Fruit fly (Drosophila melanogaster) whole organism, embryonic: ENCODE data around the gene vsg.

ENCODE experiments used
- Adf1 ChIP-seq: fragments of 200-800 bp; sonication (Bioruptor generic); IDR thresholded peaks from 2 replicates; pipeline ENCODE4 v1.3.6; 2022; ENCODE audit warnings: missing biosample characterization, missing genetic modification characterization
- Asciz ChIP-seq: fragments of 200-800 bp; sonication (Bioruptor generic); optimal IDR thresholded peaks from 2 replicates; lab custom pipeline; 2017; ENCODE audit warnings: missing biosample characterization, mild to moderate bottlenecking, missing genetic modification characterization, missing genetic modification reagents
- Atf3 ChIP-seq: fragments of 200-800 bp; sonication (Bioruptor generic); optimal IDR thresholded peaks from 3 replicates; lab custom pipeline; 2016; ENCODE audit warnings: missing biosample characterization, missing genetic modification characterization
- Atf6 ChIP-seq: fragments of 200-800 bp; sonication (Bioruptor generic); IDR thresholded peaks from 2 replicates; pipeline ENCODE4 v1.3.6; 2022; ENCODE audit warnings: missing biosample characterization, missing genetic modification characterization
- BEAF-32 ChIP-seq: fragments of 200-800 bp; sonication (Bioruptor generic); optimal IDR thresholded peaks from 3 replicates; lab custom pipeline; 2017; ENCODE audit warnings: missing biosample characterization, missing genetic modification characterization, mild to moderate bottlenecking, moderate library complexity, missing genetic modification reagents
- CG10366 ChIP-seq: fragments of 200-800 bp; sonication (Bioruptor generic); IDR thresholded peaks from 2 replicates; pipeline ENCODE4 v1.3.6; 2022; ENCODE audit warnings: missing biosample characterization, missing genetic modification characterization
- CG10543 ChIP-seq: fragments of 200-800 bp; sonication (Bioruptor generic); optimal IDR thresholded peaks from 3 replicates; lab custom pipeline; 2017; ENCODE audit warnings: missing biosample characterization, mild to moderate bottlenecking, missing genetic modification characterization, moderate library complexity
- CG11247 ChIP-seq: fragments of 200-800 bp; sonication (Bioruptor generic); IDR thresholded peaks from 2 replicates; pipeline ENCODE4 v1.3.6; 2022; ENCODE audit warnings: missing biosample characterization, missing genetic modification characterization
- CG11398 ChIP-seq: fragments of 200-800 bp; sonication (Bioruptor generic); optimal IDR thresholded peaks from 2 replicates; lab custom pipeline; 2016; ENCODE audit warnings: missing biosample characterization, missing genetic modification characterization
- CG11560 ChIP-seq: fragments of 200-800 bp; sonication (Bioruptor generic); IDR thresholded peaks from 3 replicates; pipeline ENCODE4 v1.3.6; 2022; ENCODE audit warnings: missing biosample characterization, missing genetic modification characterization
- CG15269 ChIP-seq: fragments of 200-800 bp; sonication (Bioruptor generic); optimal IDR thresholded peaks from 2 replicates; lab custom pipeline; 2018; ENCODE audit warnings: missing biosample characterization, mild to moderate bottlenecking, missing genetic modification characterization, moderate library complexity
- CG1602 ChIP-seq: fragments of 200-800 bp; sonication (Bioruptor generic); optimal IDR thresholded peaks from 3 replicates; lab custom pipeline; 2016; ENCODE audit warnings: missing biosample characterization, missing genetic modification characterization
- CG17829 ChIP-seq: fragments of 200-800 bp; optimal IDR thresholded peaks from 2 replicates; lab custom pipeline; 2019; ENCODE audit warnings: missing biosample characterization, mild to moderate bottlenecking, missing genetic modification characterization, moderate library complexity
- CG18262 ChIP-seq: fragments of 200-800 bp; optimal IDR thresholded peaks from 3 replicates; lab custom pipeline; 2019; ENCODE audit warnings: missing biosample characterization, mild to moderate bottlenecking, missing genetic modification characterization, moderate library complexity
- CG18764 ChIP-seq: fragments of 200-800 bp; sonication (Bioruptor generic); optimal IDR thresholded peaks from 3 replicates; lab custom pipeline; 2016; ENCODE audit warnings: missing biosample characterization, missing genetic modification characterization
- CG3065 ChIP-seq: fragments of 200-800 bp; sonication (Bioruptor generic); optimal IDR thresholded peaks from 2 replicates; lab custom pipeline; 2016; ENCODE audit warnings: missing biosample characterization, missing genetic modification characterization
- CG31388 ChIP-seq: fragments of 200-800 bp; sonication (Bioruptor generic); optimal IDR thresholded peaks from 2 replicates; lab custom pipeline; 2016; ENCODE audit warnings: missing biosample characterization, missing genetic modification characterization
- CG34376 ChIP-seq: fragments of 200-800 bp; sonication (Bioruptor generic); optimal IDR thresholded peaks from 2 replicates; lab custom pipeline; 2018; ENCODE audit warnings: missing biosample characterization, mild to moderate bottlenecking, missing genetic modification characterization
- CG3838 ChIP-seq: fragments of 200-800 bp; sonication (Bioruptor generic); optimal IDR thresholded peaks from 3 replicates; lab custom pipeline; 2016; ENCODE audit warnings: missing biosample characterization, missing genetic modification characterization
- CG4360 ChIP-seq: fragments of 200-800 bp; sonication (Bioruptor generic); IDR thresholded peaks from 2 replicates; pipeline ENCODE4 v1.3.6; 2022; ENCODE audit warnings: missing biosample characterization, missing genetic modification characterization
- CG6689 ChIP-seq: fragments of 200-800 bp; sonication (Bioruptor generic); IDR thresholded peaks from 2 replicates; pipeline ENCODE4 v1.3.6; 2022; ENCODE audit warnings: missing biosample characterization, missing genetic modification characterization
- CG7372 ChIP-seq: fragments of 200-800 bp; sonication (Bioruptor generic); IDR thresholded peaks from 2 replicates; pipeline ENCODE4 v1.3.6; 2022; ENCODE audit warnings: missing biosample characterization, missing genetic modification characterization
- CG9817 ChIP-seq: fragments of 200-800 bp; sonication (Bioruptor generic); optimal IDR thresholded peaks from 2 replicates; lab custom pipeline; 2018; ENCODE audit warnings: missing biosample characterization, mild to moderate bottlenecking, missing genetic modification characterization, moderate library complexity
- CkIIα-i1 ChIP-seq: fragments of 200-800 bp; sonication (Bioruptor generic); IDR thresholded peaks from 2 replicates; pipeline ENCODE4 v1.3.6; 2022; ENCODE audit warnings: missing biosample characterization, missing genetic modification characterization
- Dbx ChIP-seq: fragments of 200-800 bp; sonication (Bioruptor generic); IDR thresholded peaks from 3 replicates; pipeline ENCODE4 v1.3.6; 2022; ENCODE audit warnings: missing biosample characterization, missing genetic modification characterization
- GATAe ChIP-seq: fragments of 200-800 bp; sonication (Bioruptor generic); conservative IDR thresholded peaks from 2 replicates; pipeline ENCODE4 v1.3.6; 2022; ENCODE audit warnings: missing biosample characterization, missing genetic modification characterization
- MESR4 ChIP-seq: fragments of 200-800 bp; sonication (Bioruptor generic); optimal IDR thresholded peaks from 2 replicates; lab custom pipeline; 2018; ENCODE audit warnings: missing biosample characterization, mild to moderate bottlenecking, missing genetic modification characterization, moderate library complexity
- Meics ChIP-seq: fragments of 200-800 bp; sonication (Bioruptor generic); optimal IDR thresholded peaks from 2 replicates; lab custom pipeline; 2017; ENCODE audit warnings: missing biosample characterization, mild to moderate bottlenecking, missing genetic modification characterization
- Nf-YC ChIP-seq: fragments of 200-800 bp; optimal IDR thresholded peaks from 3 replicates; lab custom pipeline; 2019; ENCODE audit warnings: missing biosample characterization, mild to moderate bottlenecking, missing genetic modification characterization, moderate library complexity
- Opbp ChIP-seq: fragments of 200-800 bp; sonication (Bioruptor generic); IDR thresholded peaks from 3 replicates; pipeline ENCODE4 v1.3.6; 2022; ENCODE audit warnings: missing biosample characterization, missing genetic modification characterization; ENCODE audit not compliant: partially characterized antibody
- Pdp1 ChIP-seq, 2 experiments: fragments of 200-800 bp; sonication (Bioruptor generic); optimal IDR thresholded peaks; 3 replicates each; lab custom pipeline; 2016; ENCODE audit warnings: missing biosample characterization in 2 of 2, missing genetic modification characterization in 2 of 2, mild to moderate bottlenecking in 1 of 2, moderate library complexity in 1 of 2
- Ptx1 ChIP-seq: fragments of 200-800 bp; sonication (Bioruptor generic); IDR thresholded peaks from 2 replicates; pipeline ENCODE4 v1.3.6; 2022; ENCODE audit warnings: missing biosample characterization, missing genetic modification characterization
- Six4 ChIP-seq: fragments of 200-800 bp; sonication (Bioruptor generic); optimal IDR thresholded peaks from 2 replicates; lab custom pipeline; 2016; ENCODE audit warnings: missing biosample characterization, missing genetic modification characterization
- Vsx1 ChIP-seq: fragments of 200-800 bp; sonication (Bioruptor generic); optimal IDR thresholded peaks from 2 replicates; lab custom pipeline; 2017; ENCODE audit warnings: missing biosample characterization, mild to moderate bottlenecking, missing genetic modification characterization, missing genetic modification reagents
- ara ChIP-seq: fragments of 200-800 bp; sonication (Bioruptor generic); IDR thresholded peaks from 2 replicates; pipeline ENCODE4 v1.3.6; 2022; ENCODE audit warnings: missing biosample characterization, missing genetic modification characterization
- ash1 ChIP-seq: fragments of 200-800 bp; sonication (Bioruptor generic); optimal IDR thresholded peaks from 2 replicates; lab custom pipeline; 2018; ENCODE audit warnings: missing biosample characterization, mild to moderate bottlenecking, missing genetic modification characterization
- ci ChIP-seq: fragments of 200-800 bp; sonication (Bioruptor generic); IDR thresholded peaks from 3 replicates; pipeline ENCODE4 v1.3.6; 2022; ENCODE audit warnings: missing biosample characterization, missing genetic modification characterization
- crol ChIP-seq: fragments of 200-800 bp; sonication (Bioruptor generic); IDR thresholded peaks from 2 replicates; pipeline ENCODE4 v1.3.6; 2022; ENCODE audit warnings: missing biosample characterization, missing genetic modification characterization
- danr ChIP-seq: fragments of 200-800 bp; sonication (Bioruptor generic); IDR thresholded peaks from 2 replicates; pipeline ENCODE4 v1.3.6; 2022; ENCODE audit warnings: missing biosample characterization, missing genetic modification characterization
- dm ChIP-seq: fragments of 200-800 bp; sonication (Bioruptor generic); optimal IDR thresholded peaks from 3 replicates; lab custom pipeline; 2016; ENCODE audit warnings: missing biosample characterization, missing genetic modification characterization
- hb ChIP-seq: fragments of 200-800 bp; sonication (Bioruptor generic); IDR thresholded peaks from 3 replicates; pipeline ENCODE4 v1.3.6; 2022; ENCODE audit warnings: missing biosample characterization, missing genetic modification characterization; ENCODE audit not compliant: partially characterized antibody
- hkb ChIP-seq, 2 experiments: fragments of 200-800 bp in 1 of 2; fragments of >200 bp in 1 of 2; sonication (Bioruptor generic) in 1 of 2; IDR thresholded peaks in 1 of 2; optimal IDR thresholded peaks in 1 of 2; 2 replicates each; pipeline versions ENCODE4 v1.3.6 to Lab custom; 2017 to 2022; ENCODE audit warnings: missing biosample characterization in 1 of 2, missing genetic modification characterization in 1 of 2
- inv ChIP-seq: fragments of 200-800 bp; sonication (Bioruptor generic); IDR thresholded peaks from 2 replicates; pipeline ENCODE4 v1.3.6; 2022; ENCODE audit warnings: missing biosample characterization, missing genetic modification characterization; ENCODE audit not compliant: partially characterized antibody
- otp ChIP-seq: fragments of 200-800 bp; sonication (Bioruptor generic); IDR thresholded peaks from 3 replicates; pipeline ENCODE4, ENCODE4 v1.3.6; 2022; ENCODE audit warnings: missing biosample characterization, missing genetic modification characterization
- scrt ChIP-seq: fragments of 200-800 bp; sonication (Bioruptor generic); optimal IDR thresholded peaks from 2 replicates; lab custom pipeline; 2018; ENCODE audit warnings: missing biosample characterization, mild to moderate bottlenecking, missing genetic modification characterization, moderate library complexity
- sens-2 ChIP-seq: fragments of 200-800 bp; sonication (Bioruptor generic); IDR thresholded peaks from 2 replicates; pipeline ENCODE4 v1.3.6; 2022; ENCODE audit warnings: missing biosample characterization, missing genetic modification characterization
- sisA ChIP-seq: fragments of 200-800 bp; sonication (Bioruptor generic); IDR thresholded peaks from 2 replicates; pipeline ENCODE4 v1.3.6; 2022; ENCODE audit warnings: missing biosample characterization, missing genetic modification characterization
- slp2 ChIP-seq: fragments of 200-800 bp; sonication (Bioruptor generic); optimal IDR thresholded peaks from 2 replicates; lab custom pipeline; 2016; ENCODE audit warnings: missing biosample characterization, missing genetic modification characterization
- sob ChIP-seq: fragments of 200-800 bp; sonication (Bioruptor generic); IDR thresholded peaks from 2 replicates; pipeline ENCODE4 v1.3.6; 2022; ENCODE audit warnings: missing biosample characterization, missing genetic modification characterization
- stc ChIP-seq: fragments of 200-800 bp; sonication (Bioruptor generic); IDR thresholded peaks from 2 replicates; pipeline ENCODE4 v1.3.6; 2022; ENCODE audit warnings: missing biosample characterization, missing genetic modification characterization
- twi ChIP-seq: fragments of 200-800 bp; optimal IDR thresholded peaks from 2 replicates; lab custom pipeline; 2019; ENCODE audit warnings: missing biosample characterization, mild to moderate bottlenecking, missing genetic modification characterization, moderate library complexity

Gene vsg

DNA sequence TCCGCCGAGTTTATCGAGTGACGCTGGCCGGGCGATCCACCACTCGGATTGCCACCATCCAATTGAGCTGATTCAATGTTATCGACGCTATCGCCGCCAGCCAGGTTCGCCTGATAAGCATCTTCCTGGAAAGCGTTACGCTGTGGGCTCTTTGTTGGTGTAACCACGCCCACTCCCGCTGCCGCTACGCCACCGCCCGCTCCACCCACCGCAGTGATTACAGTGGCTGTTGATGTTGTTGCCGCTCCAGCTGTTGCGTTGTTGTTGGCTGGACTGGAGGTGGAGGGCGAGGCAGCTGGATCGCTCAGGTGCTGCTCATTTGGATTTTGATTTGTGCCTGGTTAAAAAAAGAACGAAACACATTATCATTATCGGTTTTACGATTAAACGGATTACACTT is 42.8 kb upstream of the vsg start:
- TF ChIP-seq CG3838 (no peak), CG1602 (GFP tag; lab: Kevin White, UChicago) (no peak), CG11560 (tag; lab: Robert Waterston, UW) (no peak), Asciz (GFP tag; lab: Kevin White, UChicago) (no peak), hkb (optimal IDR thresholded peaks at IDR 0.05; lab: Kevin White, UChicago) (no peak), hkb (GFP tag; IDR thresholded peaks at IDR 0.05; lab: Robert Waterston, UW) (no peak), GATAe (GFP tag; lab: Robert Waterston, UW) (peak; percentile 89), slp2 (no peak), CG10543 (GFP tag; lab: Kevin White, UChicago) (peak; percentile 42), Vsx1 (no peak), crol (GFP tag; lab: Robert Waterston, UW) (peak; percentile 42; the same call in 1 of the 2 replicates), twi (tag; lab: Kevin White, UChicago) (no peak), CG10366 (no peak), CG9817 (tag; lab: Kevin White, UChicago) (no peak), danr (no peak), CG11398 (GFP tag; lab: Kevin White, UChicago) (no peak), ci (0 out of 3 replicates have a peak, but pooled peaks have one; percentile 11), CG11247 (GFP tag; lab: Robert Waterston, UW) (0 out of 2 replicates have a peak, but pooled peaks have one; percentile 17), ara (GFP tag; lab: Robert Waterston, UW) (no peak), CG4360 (GFP tag; lab: Robert Waterston, UW) (peak; percentile 54), scrt (GFP tag; lab: Kevin White, UChicago) (no peak), otp (GFP tag; lab: Robert Waterston, UW) (no peak), Pdp1 (GFP tag; optimal IDR thresholded peaks at IDR 0.05; lab: Kevin White, UChicago) (no peak), CG31388 (GFP tag; lab: Kevin White, UChicago) (no peak), sob (GFP tag; lab: Robert Waterston, UW) (0 out of 2 replicates have a peak, but pooled peaks have one; percentile 7), Meics (GFP tag; lab: Kevin White, UChicago) (no peak), Nf-YC (tag; lab: Kevin White, UChicago) (no peak), Adf1 (GFP tag; lab: Robert Waterston, UW) (peak; percentile 51; the same call in 1 of the 2 replicates), stc (GFP tag; lab: Robert Waterston, UW) (no peak), hb (no peak), Opbp (GFP tag; lab: Robert Waterston, UW) (no peak), sisA (GFP tag; lab: Robert Waterston, UW) (no peak), MESR4 (GFP tag; lab: Kevin White, UChicago) (no peak), CG7372 (GFP tag; lab: Robert Waterston, UW) (no peak), CG3065 (GFP tag; lab: Kevin White, UChicago) (no peak), inv (no peak), Dbx (GFP tag; lab: Robert Waterston, UW) (0 out of 3 replicates have a peak, but pooled peaks have one; percentile 10), CG18764 (GFP tag; lab: Kevin White, UChicago) (no peak), dm (GFP tag; lab: Kevin White, UChicago) (no peak), Six4 (GFP tag; lab: Kevin White, UChicago) (no peak), Atf6 (GFP tag; lab: Robert Waterston, UW) (no peak), CG6689 (GFP tag; lab: Robert Waterston, UW) (no peak), CG15269 (tag; lab: Kevin White, UChicago) (no peak), sens-2 (GFP tag; lab: Robert Waterston, UW) (peak; percentile 39; the same call in 1 of the 2 replicates), ash1 (GFP tag; lab: Kevin White, UChicago) (no peak), Atf3 (GFP tag; lab: Kevin White, UChicago) (no peak), CkIIα-i1 (no peak), Ptx1 (no peak), CG18262 (no peak), CG17829 (no peak), CG34376 (GFP tag; lab: Kevin White, UChicago) (peak; percentile 78), BEAF-32 (GFP tag; lab: Kevin White, UChicago) (no peak)
